Worm (Caenorhabditis elegans): ENCODE results near the gene asns-2.

ce11 chrX:8704830-8705229, 45.9 kb downstream of the asns-2 start:
- TF ChIP-seq nhr-28 (tag; optimal IDR thresholded peaks at IDR 0.05), result no peak
- no peak for TF ChIP-seq fos-1 (tag; optimal IDR thresholded peaks at IDR 0.05)
- no peak for TF ChIP-seq alr-1 (tag; optimal IDR thresholded peaks at IDR 0.05; ENCODE audit: borderline replicate concordance)
- TF ChIP-seq ama-1 (optimal IDR thresholded peaks at IDR 0.05), result no peak
- no peak for TF ChIP-seq xbp-1 (tag; optimal IDR thresholded peaks at IDR 0.05)
- no peak for TF ChIP-seq pag-3 (tag; optimal IDR thresholded peaks at IDR 0.05; ENCODE audit: borderline replicate concordance, insufficient read depth)
- TF ChIP-seq nhr-12 (tag; optimal IDR thresholded peaks at IDR 0.05), result no peak
- no peak for TF ChIP-seq snpc-4 (tag; optimal IDR thresholded peaks at IDR 0.05)
